Worm (Caenorhabditis elegans) whole organism, midembryonic: ENCODE data around the gene T19D12.9.

Experiments used
- T22C8.4 ChIP-seq: fragments of 200-800 bp; sonication (Bioruptor generic); IDR thresholded peaks from 2 replicates; pipeline ENCODE4 v1.3.6; 2022; ENCODE audit warnings: missing genetic modification characterization, missing compliant biosample characterization
- klf-2 ChIP-seq: fragments of 200-800 bp; sonication (Bioruptor generic); conservative IDR thresholded peaks from 2 replicates; pipeline ENCODE4 v1.3.6; 2022; ENCODE audit warnings: missing genetic modification reagents, missing genetic modification characterization, missing compliant biosample characterization
- med-1 ChIP-seq: sonication (generic microtip); optimal IDR thresholded peaks from 2 replicates; lab custom pipeline; 2017; ENCODE audit warnings: missing genetic modification characterization, mild to moderate bottlenecking, missing compliant biosample characterization, antibody characterized with exemption, missing genetic modification reagents; ENCODE audit not compliant: insufficient read depth
- ztf-23 ChIP-seq: fragments of 200-800 bp; sonication (Bioruptor generic); IDR thresholded peaks from 2 replicates; pipeline ENCODE4 v1.3.6; 2022; ENCODE audit warnings: missing genetic modification reagents, missing genetic modification characterization, missing compliant biosample characterization
- ztf-29 ChIP-seq: fragments of 200-800 bp; sonication (Bioruptor generic); IDR thresholded peaks from 2 replicates; pipeline ENCODE4 v1.3.6; 2022; ENCODE audit warnings: missing genetic modification reagents, missing genetic modification characterization, missing compliant biosample characterization

DNA sequence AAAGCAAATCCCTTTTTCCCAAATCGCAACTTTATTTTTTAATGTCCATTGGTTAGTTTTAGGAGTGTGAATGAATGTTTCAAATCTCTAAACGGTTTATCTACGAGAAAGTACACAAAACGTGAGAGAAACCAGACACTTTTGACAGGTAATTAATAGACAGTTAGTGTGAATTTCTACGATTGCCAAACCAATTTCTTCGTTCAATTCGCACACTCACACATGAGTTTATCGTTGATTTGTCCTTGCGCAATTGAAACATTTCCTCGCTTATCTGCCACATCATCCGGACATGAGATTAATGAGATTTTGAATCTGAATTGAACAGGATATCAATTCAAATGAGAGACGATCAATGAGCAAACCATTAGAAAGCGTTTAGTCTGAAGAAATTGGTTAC lies 43.9 kb downstream of the T19D12.9 start:
- TF ChIP-seq ztf-29 (GFP tag; lab: Robert Waterston, UW) (no peak), ztf-23 (GFP tag; lab: Robert Waterston, UW) (no peak), med-1 (GFP tag; lab: Kevin White, UChicago) (no peak), klf-2 (GFP tag; lab: Robert Waterston, UW) (no peak), T22C8.4 (GFP tag; lab: Robert Waterston, UW) (no peak)
